Fruit fly (Drosophila melanogaster): Measurements from ENCODE around the gene Sras.
A peak's percentile ranks its signal among the peaks of the same experiment; 100 is the strongest.

DNA sequence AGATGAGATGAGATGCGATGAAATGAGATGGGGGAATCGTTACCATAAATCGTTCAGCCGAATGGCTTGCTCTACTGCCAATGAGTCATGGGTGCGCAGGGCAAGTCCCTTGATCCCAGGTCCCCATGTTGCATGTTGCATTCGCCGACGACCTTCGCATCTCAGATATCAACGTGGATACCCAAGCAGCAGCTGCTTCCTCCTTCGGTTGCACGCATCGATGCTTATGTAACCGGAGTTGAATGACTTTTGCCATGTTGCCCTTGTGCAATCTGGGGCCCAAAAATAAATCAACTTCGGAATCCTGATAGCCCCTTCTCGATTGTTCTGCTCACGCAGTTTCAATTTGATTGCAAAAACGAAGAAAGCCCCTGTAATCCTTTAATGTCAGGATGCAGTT is 9.9 kb upstream of the Sras start:
- no peak for TF ChIP-seq prd (optimal IDR thresholded peaks at IDR 0.05)
- no peak for TF ChIP-seq prd (GFP tag; IDR thresholded peaks at IDR 0.05)
- TF ChIP-seq Pdp1 (GFP tag; optimal IDR thresholded peaks at IDR 0.05) = peak in 1 of 2 experiments; percentile 47
- TF ChIP-seq CG8478 (optimal IDR thresholded peaks at IDR 0.05) = no peak
- no peak for TF ChIP-seq disco-r (GFP tag; optimal IDR thresholded peaks at IDR 0.05)
- TF ChIP-seq pros (GFP tag; optimal IDR thresholded peaks at IDR 0.05) = no peak
- TF ChIP-seq CG2875 (GFP tag; optimal IDR thresholded peaks at IDR 0.05) = no peak
- no peak for TF ChIP-seq twi (tag; optimal IDR thresholded peaks at IDR 0.05)
- TF ChIP-seq lilli (GFP tag; optimal IDR thresholded peaks at IDR 0.05) = no peak
